Worm (Caenorhabditis elegans) whole organism, L4/young adult: ENCODE measurements around the gene swt-5.

Experiments used
- W03F9.2 ChIP-seq: fragments of 150-350 bp; optimal IDR thresholded peaks from 2 replicates; lab custom pipeline; 2014; ENCODE audit warnings: missing biosample characterization, missing genetic modification characterization
- dao-5 ChIP-seq: sonication (generic microtip); optimal IDR thresholded peaks from 2 replicates; lab custom pipeline; 2016; ENCODE audit warnings: missing genotype, missing genetic modification characterization, moderate library complexity, missing compliant biosample characterization
- him-1 ChIP-seq: sonication (generic microtip); optimal IDR thresholded peaks from 2 replicates; lab custom pipeline; 2016; ENCODE audit warnings: missing genotype, missing genetic modification reagents, missing genetic modification characterization, missing compliant biosample characterization

Gene swt-5

DNA sequence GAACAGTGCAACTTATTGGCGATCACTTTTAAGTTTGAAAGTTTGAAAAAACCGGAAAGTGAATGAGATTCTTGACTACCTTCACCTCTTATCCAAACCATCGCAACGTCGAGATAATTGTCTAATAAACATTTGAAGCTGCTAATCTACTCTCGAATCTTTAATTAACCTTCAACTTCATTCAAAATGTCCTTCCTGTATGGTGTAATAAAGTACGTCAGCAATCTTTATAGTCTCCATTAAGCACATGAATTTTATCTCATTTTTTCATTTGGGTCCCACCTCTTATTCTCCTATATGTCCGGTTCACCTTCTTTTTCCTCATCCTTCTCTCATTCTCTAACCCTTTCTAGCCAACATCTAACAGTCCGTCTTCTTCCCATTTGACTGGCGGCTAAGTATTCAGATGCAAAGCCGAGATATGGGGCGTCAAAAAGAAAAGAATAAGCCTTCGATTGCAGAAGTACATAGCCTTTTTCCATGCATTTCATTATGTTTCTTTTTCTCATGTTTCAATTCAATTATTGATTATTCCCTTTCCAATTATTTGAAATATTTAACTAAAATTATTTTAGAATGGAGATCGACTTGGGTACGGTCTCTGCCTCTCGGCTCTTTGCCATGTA, at the start of gene swt-5:
swt-5 (plus strand) TSS at position 576 of the 626 bp plus-strand sequence.
- TF ChIP-seq dao-5 (tag; lab: Kevin White, UChicago) = no peak
- TF ChIP-seq W03F9.2 (tag; lab: Kevin White, UChicago) = no peak
- TF ChIP-seq him-1 (tag; lab: Kevin White, UChicago) = no peak

ce11 chrV:9451485-9451884, 49.7 kb upstream of the swt-5 start:
- TF ChIP-seq dao-5 (tag; lab: Kevin White, UChicago) (no peak), W03F9.2 (tag; lab: Kevin White, UChicago) (no peak), him-1 (tag; lab: Kevin White, UChicago) (no peak)

- TF ChIP-seq W03F9.2 (tag; lab: Kevin White, UChicago) = no peak
- TF ChIP-seq dao-5 (tag; lab: Kevin White, UChicago) = no peak
- no peak for TF ChIP-seq him-1 (tag; lab: Kevin White, UChicago)
Measured at ce11 chrV:9453333-9453732, 47.9 kb upstream of the swt-5 start.

ce11 chrV:9453933-9454332, 47.3 kb upstream of the swt-5 start:
- TF ChIP-seq W03F9.2 (tag; lab: Kevin White, UChicago) (no peak), him-1 (tag; lab: Kevin White, UChicago) (no peak), dao-5 (tag; lab: Kevin White, UChicago) (no peak)

DNA sequence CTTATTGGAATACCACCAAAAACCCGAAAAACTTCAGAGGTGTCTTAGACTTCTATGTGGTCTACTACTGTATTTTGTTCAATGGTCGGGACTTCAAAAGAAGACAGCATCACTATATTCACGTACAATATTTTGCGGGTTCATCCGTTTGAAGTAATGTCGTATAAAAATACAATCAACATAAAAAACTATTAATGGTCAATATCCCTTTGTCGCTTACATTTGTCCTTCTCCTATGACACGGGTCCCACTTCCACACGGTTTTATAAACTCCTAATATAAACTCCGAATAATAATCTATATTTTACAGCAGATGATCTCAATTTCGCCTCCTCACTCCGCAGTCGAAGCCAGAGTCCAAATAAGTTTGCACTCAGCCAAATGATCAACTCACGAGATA, 43.7 kb upstream of the swt-5 start:
- no peak for TF ChIP-seq him-1 (tag; lab: Kevin White, UChicago)
- TF ChIP-seq W03F9.2 (tag; lab: Kevin White, UChicago) = no peak
- TF ChIP-seq dao-5 (tag; lab: Kevin White, UChicago) = no peak

ce11 chrV:9462605-9463004, 38.6 kb upstream of the swt-5 start, which contains the start of gene F07D3.3:
TSS of gene F07D3.3 (minus strand) at chrV:9462705.
- TF ChIP-seq W03F9.2 (tag; lab: Kevin White, UChicago) (no peak), him-1 (tag; lab: Kevin White, UChicago) (no peak), dao-5 (tag; lab: Kevin White, UChicago) (no peak)

DNA sequence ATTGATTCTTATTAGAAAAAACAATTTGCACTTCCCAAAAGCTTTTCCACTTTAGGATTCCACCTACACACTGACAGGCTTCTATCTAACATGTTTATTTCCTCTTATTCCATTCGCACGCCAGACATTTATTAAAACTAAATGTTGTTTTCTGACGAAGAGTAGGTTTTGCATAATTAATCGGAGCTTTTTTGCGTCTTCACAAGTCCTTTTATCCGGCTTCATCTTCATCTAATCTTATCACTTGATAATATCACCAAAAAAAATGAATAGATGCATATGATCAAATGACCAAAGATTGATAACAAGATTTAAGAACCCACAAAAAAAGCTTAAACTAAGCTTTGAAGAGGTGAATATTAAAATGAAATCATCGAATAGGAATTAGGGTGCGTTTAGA, 35.7 kb upstream of the swt-5 start:
- TF ChIP-seq him-1 (tag; lab: Kevin White, UChicago) (no peak), W03F9.2 (tag; lab: Kevin White, UChicago) (no peak), dao-5 (tag; lab: Kevin White, UChicago) (no peak)

DNA sequence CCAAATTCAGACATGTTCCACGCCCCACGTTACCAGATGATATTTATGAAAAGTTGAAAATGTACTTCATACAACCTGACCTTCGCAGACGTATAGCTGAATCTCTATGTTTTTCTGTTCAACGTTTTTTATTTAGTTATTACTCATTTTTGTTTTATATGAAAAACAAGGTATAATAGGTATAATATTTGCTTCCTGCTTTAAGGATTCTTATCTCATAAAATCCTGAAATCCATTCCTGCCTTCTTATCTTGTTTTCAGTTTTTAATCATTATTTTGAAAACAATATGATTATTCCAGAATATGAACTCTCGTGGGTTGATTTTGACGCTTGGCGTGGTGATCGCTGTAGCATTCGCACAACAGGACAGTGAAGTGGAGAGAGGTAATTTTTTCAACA, 29.5 kb upstream of the swt-5 start, which contains the start of gene flp-6:
flp-6 (plus strand) TSS at position 301 of the 400 bp plus-strand sequence.
- TF ChIP-seq dao-5 (tag; lab: Kevin White, UChicago) (no peak), W03F9.2 (tag; lab: Kevin White, UChicago) (no peak), him-1 (tag; lab: Kevin White, UChicago) (no peak)

- TF ChIP-seq him-1 (tag; lab: Kevin White, UChicago) = no peak
- TF ChIP-seq dao-5 (tag; lab: Kevin White, UChicago) = no peak
- no peak for TF ChIP-seq W03F9.2 (tag; lab: Kevin White, UChicago)
Measured at ce11 chrV:9473924-9474323, 27.3 kb upstream of the swt-5 start.

DNA sequence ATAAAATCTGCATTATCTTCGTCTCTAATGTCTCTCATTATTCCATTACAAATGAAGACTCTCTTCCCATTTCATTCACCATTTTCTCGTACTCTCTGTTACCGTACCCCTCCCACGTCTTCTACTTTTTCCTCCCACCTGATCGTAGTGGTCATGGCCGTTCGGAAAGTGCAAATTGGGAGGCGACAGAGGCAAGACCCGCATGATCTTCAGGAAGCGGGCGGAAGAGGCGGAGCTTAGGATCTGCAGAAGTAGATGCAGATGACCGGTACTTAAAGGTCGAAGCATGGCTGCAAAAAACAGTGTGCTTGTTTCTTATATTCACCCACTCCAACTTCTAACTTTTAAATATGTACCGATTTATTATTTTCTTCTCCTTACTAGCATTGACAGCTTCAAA, 23.3 kb upstream of the swt-5 start, which contains the start of gene nas-3:
nas-3 (plus strand) TSS at position 301 of the 400 bp plus-strand sequence.
- TF ChIP-seq dao-5 (tag; lab: Kevin White, UChicago) (no peak), him-1 (tag; lab: Kevin White, UChicago) (no peak), W03F9.2 (tag; lab: Kevin White, UChicago) (no peak)

DNA sequence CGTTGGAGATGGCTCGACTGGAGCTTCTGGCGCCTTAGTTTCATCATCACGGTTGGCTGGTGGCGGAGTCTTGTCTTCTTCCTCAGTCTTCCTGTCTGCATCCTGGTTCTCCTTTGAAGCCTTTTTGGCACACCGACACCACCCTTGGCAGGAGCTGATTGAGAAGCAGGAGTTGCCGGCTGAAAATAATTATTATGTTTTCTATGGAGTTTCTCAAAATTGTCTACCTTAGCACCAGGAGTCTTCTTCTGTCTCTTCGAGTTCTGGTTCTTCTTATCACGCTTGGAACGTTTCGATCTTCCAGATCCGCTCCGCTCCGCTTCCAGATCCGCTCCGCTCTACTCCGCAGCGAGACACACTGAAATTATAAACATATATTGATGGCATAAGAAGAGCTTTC, 20.6 kb upstream of the swt-5 start, which contains the start of gene K06A4.6:
K06A4.6 (minus strand) TSS at position 101 of the 400 bp plus-strand sequence.
- TF ChIP-seq him-1 (tag; lab: Kevin White, UChicago) (no peak), dao-5 (tag; lab: Kevin White, UChicago) (no peak), W03F9.2 (tag; lab: Kevin White, UChicago) (no peak)

ce11 chrV:9483738-9484256, 17.4 kb upstream of the swt-5 start, which contains the start of gene K06A4.2:
TSS of gene K06A4.2 (plus strand) at chrV:9484206.
- TF ChIP-seq dao-5 (tag; lab: Kevin White, UChicago) (no peak), him-1 (tag; lab: Kevin White, UChicago) (no peak), W03F9.2 (tag; lab: Kevin White, UChicago) (no peak)

DNA sequence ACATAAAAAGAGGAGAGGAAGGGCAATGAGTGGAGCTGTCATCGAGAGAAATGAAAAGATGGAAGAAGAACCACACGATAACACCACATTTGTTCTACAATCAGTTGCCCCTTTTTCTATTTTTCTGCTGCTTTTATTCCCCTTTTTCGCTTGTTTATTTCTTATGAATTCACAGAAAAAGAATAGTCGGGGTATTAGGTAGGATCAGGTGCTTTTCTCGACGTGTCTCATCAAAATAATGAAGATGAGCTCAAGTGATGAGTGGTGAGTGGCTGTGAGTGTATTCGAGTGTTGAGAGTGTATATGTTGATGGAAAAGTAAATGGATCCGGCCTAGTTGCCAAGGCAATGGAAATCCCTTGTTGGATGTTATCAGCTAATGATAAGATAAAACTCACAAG, 15.7 kb upstream of the swt-5 start:
- TF ChIP-seq him-1 (tag; lab: Kevin White, UChicago) = no peak

- TF ChIP-seq W03F9.2 (tag; lab: Kevin White, UChicago) = no peak
- no peak for TF ChIP-seq him-1 (tag; lab: Kevin White, UChicago)
- no peak for TF ChIP-seq dao-5 (tag; lab: Kevin White, UChicago)
Measured at ce11 chrV:9489411-9489810, 11.8 kb upstream of the swt-5 start, which contains the start of gene K06A4.10. TSS of gene K06A4.10 (minus strand) at chrV:9489800.
